Fruit fly (Drosophila melanogaster): ENCODE data around the gene CG14053.

The CG14053 gene

dm6 chrX:2203766-2204165, 10.1 kb upstream of the CG14053 start, which contains the start of gene FarO (continued):
- TF ChIP-seq CG6683 (GFP tag; optimal IDR thresholded peaks at IDR 0.05) (no peak), Usf (GFP tag; optimal IDR thresholded peaks at IDR 0.05) (no peak), NC2α (GFP tag; optimal IDR thresholded peaks at IDR 0.05) (no peak), Chrac-16 (GFP tag; optimal IDR thresholded peaks at IDR 0.05) (no peak)

dm6 chrX:2199303-2199702, 5.6 kb upstream of the CG14053 start:
- TF ChIP-seq CG10959 (GFP tag; IDR thresholded peaks at IDR 0.05) (no peak), sima (GFP tag; optimal IDR thresholded peaks at IDR 0.05) (no peak), corto (GFP tag; optimal IDR thresholded peaks at IDR 0.05) (no peak), Hmx (GFP tag; optimal IDR thresholded peaks at IDR 0.05) (no peak), Optix (GFP tag; IDR thresholded peaks at IDR 0.05) (no peak), CG18599 (GFP tag; optimal IDR thresholded peaks at IDR 0.05) (peak; percentile 67), tio (GFP tag; optimal IDR thresholded peaks at IDR 0.05) (no peak), Oli (tag; optimal IDR thresholded peaks at IDR 0.05) (no peak), NFAT (GFP tag; IDR thresholded peaks at IDR 0.05) (no peak), toy (GFP tag; IDR thresholded peaks at IDR 0.05) (no peak), psq (GFP tag; optimal IDR thresholded peaks at IDR 0.05) (no peak), CG7786 (GFP tag; optimal IDR thresholded peaks at IDR 0.05) (no peak), CG10543 (GFP tag; optimal IDR thresholded peaks at IDR 0.05) (peak; percentile 49), Hr78 (GFP tag; optimal IDR thresholded peaks at IDR 0.05) (peak in 1 of 2 experiments; percentile 10), CG11093 (GFP tag; IDR thresholded peaks at IDR 0.05) (no peak), sd (tag; optimal IDR thresholded peaks at IDR 0.05) (peak; percentile 85), Hr51 (GFP tag; optimal IDR thresholded peaks at IDR 0.05) (no peak), Oaz (GFP tag; IDR thresholded peaks at IDR 0.05) (no peak), Lim3 (GFP tag; IDR thresholded peaks at IDR 0.05) (no peak), nmo (GFP tag; optimal IDR thresholded peaks at IDR 0.05) (no peak), exex (tag; optimal IDR thresholded peaks at IDR 0.05) (peak; percentile 99), CG12219 (GFP tag; optimal IDR thresholded peaks at IDR 0.05) (no peak), hth (optimal IDR thresholded peaks at IDR 0.05) (no peak), D19B (GFP tag; optimal IDR thresholded peaks at IDR 0.05) (no peak), fru (optimal IDR thresholded peaks at IDR 0.05) (no peak), Med (GFP tag) (peak; percentile 12), CG2875 (GFP tag; optimal IDR thresholded peaks at IDR 0.05) (no peak), gsb-n (tag; optimal IDR thresholded peaks at IDR 0.05) (no peak), zen2 (GFP tag; IDR thresholded peaks at IDR 0.05; ENCODE audit: partially characterized antibody) (no peak), CG11723 (GFP tag; optimal IDR thresholded peaks at IDR 0.05) (no peak), CG34376 (GFP tag; optimal IDR thresholded peaks at IDR 0.05) (peak; percentile 90), slbo (GFP tag; IDR thresholded peaks at IDR 0.05) (no peak), Jarid2 (GFP tag; optimal IDR thresholded peaks at IDR 0.05) (no peak), sug (tag; optimal IDR thresholded peaks at IDR 0.05) (peak; percentile 93), otp (GFP tag; IDR thresholded peaks at IDR 0.05) (0 out of 3 replicates have a peak, but pooled peaks have one; percentile 42), ato (GFP tag; IDR thresholded peaks at IDR 0.05; ENCODE audit: partially characterized antibody) (no peak), gem (tag; optimal IDR thresholded peaks at IDR 0.05) (peak; percentile 33), zen (tag; optimal IDR thresholded peaks at IDR 0.05) (no peak), grn (GFP tag; optimal IDR thresholded peaks at IDR 0.05) (peak; percentile 98), Sox102F (GFP tag; optimal IDR thresholded peaks at IDR 0.05) (no peak), Fer3 (tag; optimal IDR thresholded peaks at IDR 0.05) (no peak), CG8089 (GFP tag; optimal IDR thresholded peaks at IDR 0.05) (no peak), fd96Cb (tag; optimal IDR thresholded peaks at IDR 0.05) (no peak), cad (GFP tag; optimal IDR thresholded peaks at IDR 0.05) (no peak), Kr (GFP tag; optimal IDR thresholded peaks at IDR 0.05) (no peak), vnd (GFP tag; IDR thresholded peaks at IDR 0.05; ENCODE audit: partially characterized antibody) (peak; percentile 46; the same call in 1 of the 3 replicates)
